Worm (Caenorhabditis elegans): ENCODE results near the gene cest-24.

DNA sequence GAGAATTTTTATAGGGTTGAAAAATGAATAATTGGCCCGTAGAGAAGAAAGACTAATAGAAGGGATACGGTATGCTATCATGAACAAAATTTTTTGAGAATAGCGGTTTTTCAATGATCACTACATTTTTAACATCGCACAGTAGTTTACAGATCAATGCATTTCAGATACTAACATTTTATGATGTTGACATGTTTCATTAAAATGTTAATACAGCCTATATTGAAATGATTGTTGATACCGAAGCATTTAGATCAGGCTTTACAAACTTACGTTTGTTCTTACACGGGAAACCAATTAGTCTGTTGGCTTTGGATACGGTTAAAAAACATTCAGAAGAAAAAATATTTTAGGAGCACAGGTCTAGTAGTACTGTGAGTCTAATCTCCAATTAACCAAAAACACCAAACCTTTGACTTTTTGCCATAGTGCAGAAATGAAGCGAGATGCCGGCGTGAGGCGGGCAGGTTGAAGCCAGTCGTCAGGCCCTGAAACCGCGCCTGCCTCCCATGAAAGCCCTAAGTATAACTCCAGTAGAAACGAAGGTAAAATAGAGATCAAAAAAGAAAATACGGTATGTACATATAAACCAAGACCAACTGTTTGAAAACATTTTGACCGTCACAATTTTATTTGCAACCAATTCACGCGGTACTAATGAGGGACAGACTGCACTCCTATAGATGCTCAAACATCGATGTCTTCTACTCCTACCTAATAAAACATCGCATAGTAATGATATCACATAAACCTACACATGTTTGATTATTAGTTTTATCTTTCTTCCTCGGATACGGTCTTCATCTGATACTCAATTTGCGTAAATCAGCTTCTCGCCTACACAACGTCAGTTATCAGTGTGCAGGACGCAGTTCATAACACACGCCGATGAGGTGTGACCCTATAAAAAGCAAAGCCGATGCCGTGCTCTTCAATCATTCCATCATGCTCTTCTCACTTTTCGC is 38.3 kb upstream of the cest-24 start, which contains the start of gene fil-2:
- TF ChIP-seq ces-1 (GFP tag; optimal IDR thresholded peaks at IDR 0.05): no peak
- no peak for TF ChIP-seq pha-4 (tag; optimal IDR thresholded peaks at IDR 0.05)
- no peak for TF ChIP-seq nhr-12 (tag; optimal IDR thresholded peaks at IDR 0.05)

All from whole organism, mixed stage, embryonic.